Worm (Caenorhabditis elegans) whole organism, early embryonic: ENCODE data around the gene dct-1.

ENCODE experiments used
- B0310.2 ChIP-seq: sonication (generic microtip); optimal IDR thresholded peaks from 2 replicates; lab custom pipeline; 2016; ENCODE audit warnings: mild to moderate bottlenecking, missing genetic modification characterization, missing compliant biosample characterization
- F13C5.2 ChIP-seq: sonication (generic microtip); optimal IDR thresholded peaks from 2 replicates; lab custom pipeline; 2017; ENCODE audit warnings: mild to moderate bottlenecking, missing genetic modification characterization, inconsistent platforms, missing compliant biosample characterization
- aly-1 ChIP-seq: sonication (generic microtip); optimal IDR thresholded peaks from 2 replicates; lab custom pipeline; 2016; ENCODE audit warnings: missing genetic modification characterization, missing compliant biosample characterization
- ama-1 ChIP-seq: fragments of 150-350 bp; optimal IDR thresholded peaks from 2 replicates; lab custom pipeline; 2014
- ceh-13 ChIP-seq: fragments of 200-800 bp; sonication (Bioruptor generic); optimal IDR thresholded peaks from 2 replicates; lab custom pipeline; 2018; ENCODE audit warnings: mild to moderate bottlenecking, missing genetic modification characterization, missing compliant biosample characterization
- ceh-36 ChIP-seq: sonication (generic microtip); optimal IDR thresholded peaks from 2 replicates; lab custom pipeline; 2016; ENCODE audit warnings: missing genetic modification characterization, inconsistent platforms, missing compliant biosample characterization
- ets-7 ChIP-seq: sonication (generic microtip); optimal IDR thresholded peaks from 2 replicates; lab custom pipeline; 2016; ENCODE audit warnings: missing genotype, missing genetic modification characterization, missing compliant biosample characterization
- flt-1 ChIP-seq: fragments of 200-800 bp; sonication (Bioruptor generic); IDR thresholded peaks from 2 replicates; pipeline ENCODE4 v1.3.6; 2022; ENCODE audit warnings: missing genetic modification characterization, missing compliant biosample characterization
- hmbx-1 ChIP-seq: sonication (generic microtip); optimal IDR thresholded peaks from 2 replicates; lab custom pipeline; 2016; ENCODE audit warnings: mild to moderate bottlenecking, missing genetic modification characterization, missing compliant biosample characterization
- hmg-4 ChIP-seq: fragments of 200-800 bp; sonication (Bioruptor generic); optimal IDR thresholded peaks from 2 replicates; lab custom pipeline; 2018; ENCODE audit warnings: mild to moderate bottlenecking, missing genetic modification characterization, missing compliant biosample characterization
- hnd-1 ChIP-seq: sonication (generic microtip); optimal IDR thresholded peaks from 2 replicates; lab custom pipeline; 2016; ENCODE audit warnings: missing genetic modification characterization, missing compliant biosample characterization
- pes-1 ChIP-seq: fragments of 200-800 bp; sonication (Bioruptor generic); IDR thresholded peaks from 2 replicates; pipeline ENCODE4 v1.3.6; 2022; ENCODE audit warnings: missing genetic modification reagents, missing genetic modification characterization, missing compliant biosample characterization
- scrt-1 ChIP-seq: fragments of 200-800 bp; sonication (Bioruptor generic); IDR thresholded peaks from 2 replicates; pipeline ENCODE4 v1.3.6; 2022; ENCODE audit warnings: missing genetic modification characterization, missing compliant biosample characterization
- sea-1 ChIP-seq: fragments of 200-800 bp; sonication (Bioruptor generic); conservative IDR thresholded peaks from 2 replicates; pipeline ENCODE4 v1.3.6; 2022; ENCODE audit warnings: missing genetic modification characterization, missing compliant biosample characterization
- tbx-11 ChIP-seq: fragments of 200-800 bp; sonication (Bioruptor generic); IDR thresholded peaks from 2 replicates; pipeline ENCODE4 v1.3.6; 2022; ENCODE audit warnings: missing genetic modification characterization, missing compliant biosample characterization
- tbx-37 ChIP-seq: fragments of 200-800 bp; sonication (Bioruptor generic); conservative IDR thresholded peaks from 2 replicates; pipeline ENCODE4 v1.3.6; 2022; ENCODE audit warnings: missing genetic modification reagents, missing genetic modification characterization, missing compliant biosample characterization
- tra-4 ChIP-seq: sonication (generic microtip); optimal IDR thresholded peaks from 2 replicates; lab custom pipeline; 2017; ENCODE audit warnings: missing genetic modification characterization, missing compliant biosample characterization

Gene dct-1

ce11 chrX:7986892-7987291 lies 32.7 kb downstream of the dct-1 start:
- TF ChIP-seq F13C5.2, result no peak
- TF ChIP-seq scrt-1, result no peak

ce11 chrX:7988457-7988856 lies 34.3 kb downstream of the dct-1 start:
- no peak for TF ChIP-seq ama-1 (lab: Kevin White, UChicago)
- no peak for TF ChIP-seq hmbx-1 (tag; lab: Kevin White, UChicago)
- TF ChIP-seq hmg-4 (GFP tag; lab: Kevin White, UChicago), result no peak
- TF ChIP-seq scrt-1, result no peak
- no peak for TF ChIP-seq sea-1 (GFP tag; lab: Robert Waterston, UW)
- TF ChIP-seq tra-4 (tag; lab: Kevin White, UChicago), result no peak
- TF ChIP-seq tbx-37, result no peak
- TF ChIP-seq hnd-1 (tag; lab: Kevin White, UChicago), result no peak
- no peak for TF ChIP-seq B0310.2 (tag; lab: Kevin White, UChicago)
- no peak for TF ChIP-seq tbx-11
- TF ChIP-seq ceh-13 (GFP tag; lab: Kevin White, UChicago), result no peak
- no peak for TF ChIP-seq pes-1 (GFP tag; lab: Robert Waterston, UW)
- no peak for TF ChIP-seq F13C5.2
- no peak for TF ChIP-seq aly-1 (tag; lab: Kevin White, UChicago)
- TF ChIP-seq flt-1 (GFP tag; lab: Robert Waterston, UW), result no peak
- TF ChIP-seq ets-7 (tag; lab: Kevin White, UChicago), result no peak
- TF ChIP-seq ceh-36, result no peak

ce11 chrX:7989155-7989554 lies 35.0 kb downstream of the dct-1 start:
- TF ChIP-seq B0310.2 (tag; lab: Kevin White, UChicago) (no peak), tbx-37 (no peak), hmg-4 (GFP tag; lab: Kevin White, UChicago) (no peak), flt-1 (GFP tag; lab: Robert Waterston, UW) (no peak), ama-1 (lab: Kevin White, UChicago) (no peak), ets-7 (tag; lab: Kevin White, UChicago) (no peak), pes-1 (GFP tag; lab: Robert Waterston, UW) (no peak), ceh-13 (GFP tag; lab: Kevin White, UChicago) (no peak), tra-4 (tag; lab: Kevin White, UChicago) (no peak), F13C5.2 (no peak), hnd-1 (tag; lab: Kevin White, UChicago) (no peak)

- TF ChIP-seq tbx-11 (no peak), ets-7 (tag; lab: Kevin White, UChicago) (no peak), tra-4 (tag; lab: Kevin White, UChicago) (no peak), flt-1 (GFP tag; lab: Robert Waterston, UW) (no peak), F13C5.2 (no peak), hnd-1 (tag; lab: Kevin White, UChicago) (no peak), scrt-1 (no peak), hmg-4 (GFP tag; lab: Kevin White, UChicago) (no peak), hmbx-1 (tag; lab: Kevin White, UChicago) (no peak), tbx-37 (no peak), ceh-13 (GFP tag; lab: Kevin White, UChicago) (no peak), pes-1 (GFP tag; lab: Robert Waterston, UW) (no peak), B0310.2 (tag; lab: Kevin White, UChicago) (no peak), aly-1 (tag; lab: Kevin White, UChicago) (no peak), ama-1 (lab: Kevin White, UChicago) (no peak), ceh-36 (no peak), sea-1 (GFP tag; lab: Robert Waterston, UW) (no peak)
Measured at ce11 chrX:7990282-7990681, 36.1 kb downstream of the dct-1 start.

ce11 chrX:7992102-7992501 lies 37.9 kb downstream of the dct-1 start:
- TF ChIP-seq ceh-36, result no peak
- no peak for TF ChIP-seq F13C5.2
- no peak for TF ChIP-seq ama-1 (lab: Kevin White, UChicago)
- TF ChIP-seq flt-1 (GFP tag; lab: Robert Waterston, UW), result no peak
- TF ChIP-seq ets-7 (tag; lab: Kevin White, UChicago), result no peak
- no peak for TF ChIP-seq tra-4 (tag; lab: Kevin White, UChicago)
- TF ChIP-seq hmbx-1 (tag; lab: Kevin White, UChicago), result no peak
- no peak for TF ChIP-seq scrt-1
- no peak for TF ChIP-seq pes-1 (GFP tag; lab: Robert Waterston, UW)
- TF ChIP-seq hnd-1 (tag; lab: Kevin White, UChicago), result no peak
- TF ChIP-seq hmg-4 (GFP tag; lab: Kevin White, UChicago), result no peak
- no peak for TF ChIP-seq tbx-37
- TF ChIP-seq aly-1 (tag; lab: Kevin White, UChicago), result no peak

- TF ChIP-seq flt-1 (GFP tag; lab: Robert Waterston, UW) (no peak), sea-1 (GFP tag; lab: Robert Waterston, UW) (no peak), hnd-1 (tag; lab: Kevin White, UChicago) (no peak), ceh-36 (no peak), pes-1 (GFP tag; lab: Robert Waterston, UW) (no peak), tbx-37 (no peak), ceh-13 (GFP tag; lab: Kevin White, UChicago) (no peak), ets-7 (tag; lab: Kevin White, UChicago) (no peak), tra-4 (tag; lab: Kevin White, UChicago) (no peak), B0310.2 (tag; lab: Kevin White, UChicago) (no peak), ama-1 (lab: Kevin White, UChicago) (no peak), hmbx-1 (tag; lab: Kevin White, UChicago) (no peak), aly-1 (tag; lab: Kevin White, UChicago) (no peak), tbx-11 (no peak), F13C5.2 (no peak), scrt-1 (no peak), hmg-4 (GFP tag; lab: Kevin White, UChicago) (no peak)
Measured at ce11 chrX:7994486-7994885, 40.3 kb downstream of the dct-1 start.

- TF ChIP-seq aly-1 (tag; lab: Kevin White, UChicago) (no peak), tra-4 (tag; lab: Kevin White, UChicago) (no peak), tbx-11 (no peak), hmbx-1 (tag; lab: Kevin White, UChicago) (no peak), sea-1 (GFP tag; lab: Robert Waterston, UW) (no peak), pes-1 (GFP tag; lab: Robert Waterston, UW) (no peak)
Measured at ce11 chrX:7997968-7998367, 43.8 kb downstream of the dct-1 start, which contains the start of gene sdpn-1. Gene sdpn-1 (minus strand): TSS chrX:7998229.
